Worm (Caenorhabditis elegans) whole organism, L1 larva: Measurements from ENCODE around the gene F47B10.9.

ENCODE experiments used
- C04F5.9 ChIP-seq: sonication (generic microtip); optimal IDR thresholded peaks from 2 replicates; lab custom pipeline; 2016; ENCODE audit warnings: missing genetic modification characterization, missing compliant biosample characterization
- C34B4.2 ChIP-seq: sonication (generic microtip); optimal IDR thresholded peaks from 2 replicates; lab custom pipeline; 2017; ENCODE audit warnings: mild to moderate bottlenecking, missing genetic modification characterization, missing compliant biosample characterization
- Y116A8C.19 ChIP-seq: sonication (generic microtip); optimal IDR thresholded peaks from 2 replicates; lab custom pipeline; 2016; ENCODE audit warnings: missing compliant biosample characterization, missing genetic modification characterization, borderline replicate concordance
- alr-1 ChIP-seq: fragments of 200-800 bp; sonication (Bioruptor generic); optimal IDR thresholded peaks from 2 replicates; lab custom pipeline; 2018; ENCODE audit warnings: borderline replicate concordance, mild to moderate bottlenecking, missing genetic modification characterization, missing compliant biosample characterization
- aly-2 ChIP-seq: fragments of 150-350 bp; optimal IDR thresholded peaks from 2 replicates; lab custom pipeline; 2014; ENCODE audit warnings: missing biosample characterization, missing genetic modification characterization
- ama-1 ChIP-seq: fragments of 150-350 bp; optimal IDR thresholded peaks from 2 replicates; lab custom pipeline; 2014
- blmp-1 ChIP-seq: fragments of 150-350 bp; optimal IDR thresholded peaks from 2 replicates; lab custom pipeline; 2014; ENCODE audit warnings: missing biosample characterization, missing genetic modification characterization
- ceh-90 ChIP-seq: sonication (generic microtip); optimal IDR thresholded peaks from 2 replicates; lab custom pipeline; 2016; ENCODE audit warnings: missing genetic modification characterization, missing compliant biosample characterization
- ces-1 ChIP-seq: fragments of 150-350 bp; optimal IDR thresholded peaks from 2 replicates; lab custom pipeline; 2014; ENCODE audit warnings: missing biosample characterization, missing genetic modification reagents, missing genetic modification characterization
- dpl-1 ChIP-seq, 3 experiments: fragments of 150-350 bp in 2 of 3; sonication (generic microtip) in 1 of 3; optimal IDR thresholded peaks; 2 replicates each; lab custom pipeline; 2014 to 2017; ENCODE audit warnings: missing biosample characterization in 3 of 3, missing genetic modification characterization in 3 of 3, missing genetic modification reagents in 3 of 3
- dsc-1 ChIP-seq: sonication (generic microtip); optimal IDR thresholded peaks from 2 replicates; lab custom pipeline; 2016; ENCODE audit warnings: mild to moderate bottlenecking, missing genetic modification characterization, missing compliant biosample characterization
- efl-1 ChIP-seq, 4 experiments: fragments of 150-350 bp; optimal IDR thresholded peaks in 3 of 4; peaks in 1 of 4; 1 replicate in 1 of 4; 2 replicates in 3 of 4; lab custom pipeline; 2014; ENCODE audit warnings: missing biosample characterization in 2 of 4, missing genetic modification characterization in 2 of 4, missing genetic modification reagents in 2 of 4
- efl-3 ChIP-seq: fragments of 200-800 bp; sonication (Bioruptor generic); optimal IDR thresholded peaks from 2 replicates; lab custom pipeline; 2018; ENCODE audit warnings: mild to moderate bottlenecking, missing genetic modification characterization, missing compliant biosample characterization
- egl-27 ChIP-seq, 2 experiments: fragments of 150-350 bp in 1 of 2; sonication (generic microtip); optimal IDR thresholded peaks; 3 replicates each; lab custom pipeline; 2017 to 2018; ENCODE audit warnings: missing biosample characterization in 2 of 2, missing genetic modification characterization in 2 of 2, missing genetic modification reagents in 2 of 2
- elt-2 ChIP-seq: sonication (generic microtip); optimal IDR thresholded peaks from 2 replicates; lab custom pipeline; 2016; ENCODE audit warnings: missing genetic modification characterization, mild to moderate bottlenecking, inconsistent platforms, missing compliant biosample characterization, missing genetic modification reagents
- ets-5 ChIP-seq: fragments of 200-800 bp; sonication (Bioruptor generic); IDR thresholded peaks from 2 replicates; pipeline ENCODE4 v1.3.6; 2022; ENCODE audit warnings: missing genetic modification characterization, missing compliant biosample characterization
- fkh-4 ChIP-seq: sonication (generic microtip); optimal IDR thresholded peaks from 2 replicates; lab custom pipeline; 2016; ENCODE audit warnings: missing compliant biosample characterization, missing genetic modification characterization, borderline replicate concordance
- fkh-8 ChIP-seq: sonication (generic microtip); optimal IDR thresholded peaks from 2 replicates; lab custom pipeline; 2016; ENCODE audit warnings: mild to moderate bottlenecking, missing genetic modification characterization, missing compliant biosample characterization
- fos-1 ChIP-seq: fragments of 150-350 bp; optimal IDR thresholded peaks from 2 replicates; lab custom pipeline; 2014; ENCODE audit warnings: missing biosample characterization, missing genetic modification characterization
- hlh-4 ChIP-seq: sonication (generic microtip); optimal IDR thresholded peaks from 2 replicates; lab custom pipeline; 2016; ENCODE audit warnings: mild to moderate bottlenecking, missing genetic modification characterization, missing compliant biosample characterization
- hpl-2 ChIP-seq: fragments of 150-350 bp; optimal IDR thresholded peaks from 2 replicates; lab custom pipeline; 2014; ENCODE audit warnings: missing biosample characterization, missing genetic modification reagents, missing genetic modification characterization
- irx-1 ChIP-seq: sonication (generic microtip); optimal IDR thresholded peaks from 2 replicates; lab custom pipeline; 2016; ENCODE audit warnings: missing genetic modification characterization, missing compliant biosample characterization
- isw-1 ChIP-seq: fragments of 200-800 bp; sonication (Bioruptor generic); IDR thresholded peaks from 2 replicates; pipeline ENCODE4 v1.3.6; 2022; ENCODE audit warnings: missing genetic modification characterization, missing compliant biosample characterization
- lin-13 ChIP-seq: fragments of 150-350 bp; optimal IDR thresholded peaks from 2 replicates; lab custom pipeline; 2014; ENCODE audit warnings: missing biosample characterization, missing genetic modification reagents, missing genetic modification characterization
- lin-35 ChIP-seq, 2 experiments: fragments of 150-350 bp; optimal IDR thresholded peaks; 2 replicates each; lab custom pipeline; 2014; ENCODE audit warnings: missing biosample characterization in 2 of 2, missing genetic modification characterization in 2 of 2, missing genetic modification reagents in 2 of 2
- lin-39 ChIP-seq: fragments of 150-350 bp; optimal IDR thresholded peaks from 2 replicates; lab custom pipeline; 2014; ENCODE audit warnings: missing biosample characterization, missing genetic modification reagents, missing genetic modification characterization
- lsy-2 ChIP-seq, 2 experiments: fragments of 150-350 bp; optimal IDR thresholded peaks; 2 replicates each; lab custom pipeline; 2014; ENCODE audit warnings: missing biosample characterization in 2 of 2, missing genetic modification characterization in 2 of 2
- mab-9 ChIP-seq: fragments of 200-800 bp; sonication (Bioruptor generic); IDR thresholded peaks from 2 replicates; pipeline ENCODE4 v1.3.6; 2022; ENCODE audit warnings: missing genetic modification reagents, missing genetic modification characterization, missing compliant biosample characterization
- mep-1 ChIP-seq: fragments of 150-350 bp; optimal IDR thresholded peaks from 2 replicates; lab custom pipeline; 2014; ENCODE audit warnings: missing biosample characterization, missing genetic modification characterization
- nhr-71 ChIP-seq: sonication (generic microtip); optimal IDR thresholded peaks from 2 replicates; lab custom pipeline; 2016; ENCODE audit warnings: mild to moderate bottlenecking, missing genetic modification characterization, moderate library complexity, missing compliant biosample characterization
- nhr-76 ChIP-seq: sonication (generic microtip); optimal IDR thresholded peaks from 2 replicates; lab custom pipeline; 2017; ENCODE audit warnings: missing biosample characterization, missing genetic modification characterization
- pag-3 ChIP-seq: sonication (generic microtip); optimal IDR thresholded peaks from 2 replicates; lab custom pipeline; 2017; ENCODE audit warnings: missing genetic modification characterization, mild to moderate bottlenecking, missing compliant biosample characterization, antibody characterized with exemption, borderline replicate concordance; ENCODE audit not compliant: insufficient read depth
- pax-3 ChIP-seq: fragments of 200-800 bp; sonication (Bioruptor generic); optimal IDR thresholded peaks from 2 replicates; lab custom pipeline; 2018; ENCODE audit warnings: mild to moderate bottlenecking, missing genetic modification characterization, moderate library complexity, missing compliant biosample characterization
- rnt-1 ChIP-seq: sonication (generic microtip); optimal IDR thresholded peaks from 2 replicates; lab custom pipeline; 2016; ENCODE audit warnings: mild to moderate bottlenecking, missing genetic modification characterization, moderate library complexity, missing compliant biosample characterization
- snpc-4 ChIP-seq: fragments of 150-350 bp; optimal IDR thresholded peaks from 2 replicates; lab custom pipeline; 2014; ENCODE audit warnings: missing biosample characterization, missing genetic modification characterization
- sptf-1 ChIP-seq: fragments of 150-350 bp; optimal IDR thresholded peaks from 2 replicates; lab custom pipeline; 2014; ENCODE audit warnings: missing biosample characterization, missing genetic modification characterization
- sup-37 ChIP-seq: fragments of 200-800 bp; sonication (Bioruptor generic); optimal IDR thresholded peaks from 2 replicates; lab custom pipeline; 2018; ENCODE audit warnings: mild to moderate bottlenecking, missing genetic modification characterization, missing compliant biosample characterization
- swsn-7 ChIP-seq: sonication (generic microtip); optimal IDR thresholded peaks from 2 replicates; lab custom pipeline; 2016; ENCODE audit warnings: missing genetic modification characterization, missing compliant biosample characterization
- unc-130 ChIP-seq: fragments of 150-350 bp; optimal IDR thresholded peaks from 2 replicates; lab custom pipeline; 2017; ENCODE audit warnings: missing biosample characterization, missing genetic modification characterization, inconsistent platforms
- unc-98 ChIP-seq: fragments of 200-800 bp; sonication (Bioruptor generic); IDR thresholded peaks from 2 replicates; pipeline ENCODE4 v1.3.6; 2022; ENCODE audit warnings: missing genetic modification characterization, missing compliant biosample characterization
- xbp-1 ChIP-seq: sonication (generic microtip); optimal IDR thresholded peaks from 2 replicates; lab custom pipeline; 2016; ENCODE audit warnings: missing genetic modification characterization, missing compliant biosample characterization
- zag-1 ChIP-seq: fragments of 150-350 bp; optimal IDR thresholded peaks from 2 replicates; lab custom pipeline; 2014; ENCODE audit warnings: missing biosample characterization, missing genetic modification characterization

Gene F47B10.9

ce11 chrX:10890965-10891364 is 22.9 kb downstream of the F47B10.9 start, which contains the start of gene F47B10.4:
Gene F47B10.4, plus strand, starts transcription at chrX:10891265.
- TF ChIP-seq isw-1 (GFP tag; lab: Robert Waterston, UW) (no peak), ceh-90 (tag; lab: Kevin White, UChicago) (no peak), unc-98 (GFP tag; lab: Robert Waterston, UW) (no peak), dpl-1 (GFP tag; optimal IDR thresholded peaks at IDR 0.05; lab: Kevin White, UChicago) (no peak), dsc-1 (tag; lab: Kevin White, UChicago) (no peak), ces-1 (GFP tag; lab: Kevin White, UChicago) (no peak), fkh-4 (tag; lab: Kevin White, UChicago) (no peak), zag-1 (tag; lab: Kevin White, UChicago) (no peak), hpl-2 (GFP tag; lab: Kevin White, UChicago) (no peak), pax-3 (tag; lab: Kevin White, UChicago) (no peak), elt-2 (tag; lab: Kevin White, UChicago) (no peak), mab-9 (GFP tag; lab: Robert Waterston, UW) (no peak), ets-5 (GFP tag; lab: Robert Waterston, UW) (no peak), hlh-4 (tag; lab: Kevin White, UChicago) (no peak), ama-1 (lab: Kevin White, UChicago) (no peak), mep-1 (tag; lab: Kevin White, UChicago) (no peak)
- TF ChIP-seq, all 84 proteins: peak for 0

- TF ChIP-seq lin-39 (tag; lab: Kevin White, UChicago) (no peak), blmp-1 (peak; percentile 69)
Observed at ce11 chrX:10890456-10890855, 23.4 kb downstream of the F47B10.9 start, which contains the start of gene F47B10.5. Gene F47B10.5, minus strand, starts transcription at chrX:10890556.

ce11 chrX:10888201-10888600 is 25.7 kb downstream of the F47B10.9 start, which contains the start of gene F47B10.6:
Gene F47B10.6, plus strand, starts transcription at chrX:10888501.
- TF ChIP-seq efl-3 (no peak), C04F5.9 (tag; lab: Kevin White, UChicago) (no peak), alr-1 (tag; lab: Kevin White, UChicago) (no peak), dpl-1 (GFP tag; optimal IDR thresholded peaks at IDR 0.05; lab: Kevin White, UChicago) (no peak), isw-1 (GFP tag; lab: Robert Waterston, UW) (no peak), sptf-1 (tag; lab: Kevin White, UChicago) (no peak), snpc-4 (no peak)

ce11 chrX:10885872-10886271 is 28.0 kb downstream of the F47B10.9 start, which contains the start of gene T21E8.5:
Gene T21E8.5, plus strand, starts transcription at chrX:10886172.
- no peak for TF ChIP-seq C04F5.9 (tag; lab: Kevin White, UChicago)
- no peak for TF ChIP-seq xbp-1 (tag; lab: Kevin White, UChicago)
- no peak for TF ChIP-seq fkh-8 (tag; lab: Kevin White, UChicago)
- no peak for TF ChIP-seq lin-13
- TF ChIP-seq egl-27 (tag; optimal IDR thresholded peaks at IDR 0.05; lab: Kevin White, UChicago) = no peak
- TF ChIP-seq hpl-2 (GFP tag; lab: Kevin White, UChicago) = no peak

ce11 chrX:10883203-10883602 is 30.7 kb downstream of the F47B10.9 start, which contains the start of gene T21E8.7:
Gene T21E8.7, plus strand, starts transcription at chrX:10883503.
- TF ChIP-seq Y116A8C.19 (tag; lab: Kevin White, UChicago) (no peak), C34B4.2 (tag; lab: Kevin White, UChicago) (no peak), fos-1 (tag; lab: Kevin White, UChicago) (no peak), sptf-1 (tag; lab: Kevin White, UChicago) (no peak), rnt-1 (tag; lab: Kevin White, UChicago) (no peak), irx-1 (tag; lab: Kevin White, UChicago) (no peak), sup-37 (GFP tag; lab: Kevin White, UChicago) (no peak), isw-1 (GFP tag; lab: Robert Waterston, UW) (no peak), lin-35 (GFP tag; optimal IDR thresholded peaks at IDR 0.05; lab: Kevin White, UChicago) (no peak), C04F5.9 (tag; lab: Kevin White, UChicago) (no peak), aly-2 (tag; lab: Kevin White, UChicago) (no peak), xbp-1 (tag; lab: Kevin White, UChicago) (no peak), fkh-4 (tag; lab: Kevin White, UChicago) (no peak), pag-3 (tag; lab: Kevin White, UChicago) (no peak), nhr-76 (tag; lab: Kevin White, UChicago) (no peak), nhr-71 (tag; lab: Kevin White, UChicago) (no peak), swsn-7 (tag; lab: Kevin White, UChicago) (no peak), unc-130 (tag; lab: Kevin White, UChicago) (no peak), lsy-2 (tag; optimal IDR thresholded peaks at IDR 0.05; lab: Kevin White, UChicago) (no peak), efl-1 (optimal IDR thresholded peaks at IDR 0.05; lab: Kevin White, UChicago) (no peak), efl-1 (GFP tag; optimal IDR thresholded peaks at IDR 0.05 in 1 of 2; lab: Kevin White, UChicago) (no peak)
- TF ChIP-seq, all 84 proteins: peak for 0
